Worm (Caenorhabditis elegans): ENCODE measurements around the gene T08B6.1.

DNA sequence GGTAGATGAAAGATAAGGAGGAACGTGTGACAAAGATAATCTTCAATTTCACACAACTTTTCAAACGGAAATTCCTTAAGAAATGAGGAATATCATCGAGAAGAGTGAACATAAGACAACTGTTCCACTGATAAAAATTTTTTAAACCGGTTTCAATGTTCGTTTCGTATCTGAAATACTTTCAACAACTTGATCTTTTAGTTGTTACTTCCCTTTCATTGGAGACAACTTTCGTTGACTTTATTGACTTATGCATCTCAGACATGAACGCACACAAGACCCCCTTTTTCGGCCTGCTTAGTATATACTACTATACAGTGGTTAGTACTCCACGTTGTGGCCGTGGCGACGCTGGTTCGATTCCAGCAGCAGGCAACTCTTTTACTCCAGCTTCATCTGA lies 25.7 kb downstream of the T08B6.1 start, which contains the start of the genes Y17G9A.4 and str-173:
- no peak for TF ChIP-seq flt-1 (GFP tag; IDR thresholded peaks at IDR 0.05)
- no peak for TF ChIP-seq tab-1 (GFP tag; IDR thresholded peaks at IDR 0.05)
- TF ChIP-seq ztf-23 (GFP tag; IDR thresholded peaks at IDR 0.05): no peak
- no peak for TF ChIP-seq ztf-29 (GFP tag; IDR thresholded peaks at IDR 0.05)
- TF ChIP-seq cog-1 (tag; optimal IDR thresholded peaks at IDR 0.05): no peak
- TF ChIP-seq med-1 (GFP tag; optimal IDR thresholded peaks at IDR 0.05; ENCODE audit: insufficient read depth): no peak
- TF ChIP-seq klf-2 (GFP tag; conservative IDR thresholded peaks at IDR 0.05): no peak
- no peak for TF ChIP-seq ref-1 (GFP tag; conservative IDR thresholded peaks at IDR 0.05)

All from whole organism, midembryonic.